Worm (Caenorhabditis elegans) whole organism, midembryonic: ENCODE measurements around the gene str-118.

ENCODE experiments used
- T22C8.4 ChIP-seq: fragments of 200-800 bp; sonication (Bioruptor generic); IDR thresholded peaks from 2 replicates; pipeline ENCODE4 v1.3.6; 2022; ENCODE audit warnings: missing genetic modification characterization, missing compliant biosample characterization
- flt-1 ChIP-seq: fragments of 200-800 bp; sonication (Bioruptor generic); IDR thresholded peaks from 2 replicates; pipeline ENCODE4 v1.3.6; 2022; ENCODE audit warnings: missing genetic modification characterization, missing compliant biosample characterization
- klf-2 ChIP-seq: fragments of 200-800 bp; sonication (Bioruptor generic); conservative IDR thresholded peaks from 2 replicates; pipeline ENCODE4 v1.3.6; 2022; ENCODE audit warnings: missing genetic modification reagents, missing genetic modification characterization, missing compliant biosample characterization
- ref-1 ChIP-seq: fragments of 200-800 bp; sonication (Bioruptor generic); conservative IDR thresholded peaks from 2 replicates; pipeline ENCODE4 v1.3.6; 2022; ENCODE audit warnings: missing genetic modification reagents, missing genetic modification characterization, missing compliant biosample characterization

DNA sequence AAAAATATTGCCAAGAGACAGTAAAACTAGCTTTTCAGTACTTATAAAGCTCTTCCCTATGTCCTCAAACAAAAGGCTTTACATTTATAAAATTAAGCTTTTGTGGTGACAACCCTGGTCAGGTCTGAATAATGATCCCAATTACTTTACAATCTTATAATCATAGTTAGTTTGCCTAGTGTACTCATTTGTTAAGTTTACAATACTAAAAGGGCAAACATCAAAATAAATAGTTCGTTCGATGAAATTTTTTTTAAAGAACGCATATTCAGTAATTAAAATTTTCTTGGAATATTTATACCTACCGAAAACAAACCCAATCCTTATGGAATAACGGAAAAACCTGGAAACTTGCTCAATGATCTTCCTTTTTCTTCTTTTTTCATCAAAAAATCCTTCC lies 6.8 kb downstream of the str-118 start:
- TF ChIP-seq ref-1 (GFP tag; lab: Robert Waterston, UW) = no peak
- TF ChIP-seq flt-1 = no peak
- no peak for TF ChIP-seq T22C8.4 (GFP tag; lab: Robert Waterston, UW)
- TF ChIP-seq klf-2 (GFP tag; lab: Robert Waterston, UW) = no peak
